Worm (Caenorhabditis elegans) whole organism, L4 larva: ENCODE results near the gene C26H9A.4.
A peak's percentile ranks its signal among the peaks of the same experiment; 100 is the strongest.

Source experiments
- F10B5.3 ChIP-seq: sonication (generic microtip); optimal IDR thresholded peaks from 2 replicates; lab custom pipeline; 2016; ENCODE audit warnings: mild to moderate bottlenecking, missing genetic modification characterization, missing compliant biosample characterization
- F37D6.2 ChIP-seq: sonication (generic microtip); optimal IDR thresholded peaks from 2 replicates; lab custom pipeline; 2016; ENCODE audit warnings: mild to moderate bottlenecking, missing genetic modification characterization, missing compliant biosample characterization
- F44E2.7 ChIP-seq: fragments of 200-800 bp; sonication (Bioruptor generic); IDR thresholded peaks from 2 replicates; pipeline ENCODE4 v2.1.2; 2022; ENCODE audit warnings: missing genetic modification characterization, missing compliant biosample characterization
- T20F7.1 ChIP-seq: fragments of 200-800 bp; sonication (Bioruptor generic); optimal IDR thresholded peaks from 2 replicates; lab custom pipeline; 2018; ENCODE audit warnings: mild to moderate bottlenecking, missing genetic modification characterization, missing compliant biosample characterization
- Y48G9A.11 ChIP-seq: fragments of 200-800 bp; sonication (Bioruptor generic); IDR thresholded peaks from 2 replicates; pipeline ENCODE4 v1.3.6; 2022; ENCODE audit warnings: missing genetic modification reagents, missing genetic modification characterization, missing compliant biosample characterization
- ZK546.5 ChIP-seq, 2 experiments: sonication (generic microtip); optimal IDR thresholded peaks; 2 replicates each; lab custom pipeline; 2017; ENCODE audit warnings: missing biosample characterization in 2 of 2, missing genetic modification characterization in 2 of 2
- aha-1 ChIP-seq: fragments of 150-350 bp; peaks from one replicate; lab custom pipeline; 2014; ENCODE audit warnings: missing biosample characterization, missing genetic modification characterization
- aly-2 ChIP-seq: sonication (generic microtip); optimal IDR thresholded peaks from 2 replicates; lab custom pipeline; 2018; ENCODE audit warnings: missing biosample characterization, missing genetic modification characterization
- ceh-20 ChIP-seq: fragments of 200-800 bp; sonication (Bioruptor generic); IDR thresholded peaks from 2 replicates; pipeline ENCODE4 v1.3.6; 2022; ENCODE audit warnings: missing genetic modification reagents, missing genetic modification characterization, missing compliant biosample characterization
- ceh-82 ChIP-seq: sonication (generic microtip); optimal IDR thresholded peaks from 2 replicates; lab custom pipeline; 2017; ENCODE audit warnings: missing biosample characterization, missing genetic modification characterization
- daf-12 ChIP-seq: fragments of 150-350 bp; optimal IDR thresholded peaks from 2 replicates; lab custom pipeline; 2014; ENCODE audit warnings: missing biosample characterization, missing genetic modification reagents, missing genetic modification characterization
- daf-16 ChIP-seq, 3 experiments: sonication (generic microtip); optimal IDR thresholded peaks; 2 replicates each; lab custom pipeline; 2016 to 2017; ENCODE audit warnings: missing genetic modification characterization in 3 of 3, missing genetic modification reagents in 3 of 3, mild to moderate bottlenecking in 2 of 3, missing compliant biosample characterization in 2 of 3, missing biosample characterization in 1 of 3, moderate library complexity in 1 of 3
- dmd-8 ChIP-seq: fragments of 200-800 bp; sonication (Bioruptor generic); IDR thresholded peaks from 2 replicates; pipeline ENCODE4 v1.3.6; 2022; ENCODE audit warnings: missing genetic modification characterization, missing compliant biosample characterization
- dpl-1 ChIP-seq: fragments of 150-350 bp; optimal IDR thresholded peaks from 2 replicates; lab custom pipeline; 2014; ENCODE audit warnings: missing biosample characterization, missing genetic modification reagents, missing genetic modification characterization
- duxl-1 ChIP-seq: sonication (generic microtip); optimal IDR thresholded peaks from 2 replicates; lab custom pipeline; 2016; ENCODE audit warnings: mild to moderate bottlenecking, missing genetic modification characterization, moderate library complexity, missing compliant biosample characterization; ENCODE audit not compliant: poor library complexity
- egl-27 ChIP-seq: sonication (generic microtip); optimal IDR thresholded peaks from 3 replicates; lab custom pipeline; 2017; ENCODE audit warnings: missing biosample characterization, missing genetic modification reagents, missing genetic modification characterization
- egl-43 ChIP-seq: fragments of 200-800 bp; sonication (Bioruptor generic); IDR thresholded peaks from 2 replicates; pipeline ENCODE4 v1.3.6; 2022; ENCODE audit warnings: missing genetic modification reagents, missing genetic modification characterization, missing compliant biosample characterization
- fos-1 ChIP-seq: fragments of 150-350 bp; optimal IDR thresholded peaks from 2 replicates; lab custom pipeline; 2014; ENCODE audit warnings: missing biosample characterization, missing genetic modification characterization
- hif-1 ChIP-seq, 2 experiments: sonication (generic microtip); optimal IDR thresholded peaks; 2 replicates each; lab custom pipeline; 2016 to 2017; ENCODE audit warnings: missing compliant biosample characterization in 2 of 2, missing genetic modification characterization in 2 of 2, missing genetic modification reagents in 2 of 2, missing genotype in 2 of 2, mild to moderate bottlenecking in 1 of 2
- hlh-11 ChIP-seq: fragments of 200-800 bp; sonication (Bioruptor generic); optimal IDR thresholded peaks from 2 replicates; lab custom pipeline; 2018; ENCODE audit warnings: mild to moderate bottlenecking, missing genetic modification characterization, missing compliant biosample characterization
- lin-1 ChIP-seq: fragments of 200-800 bp; sonication (Bioruptor generic); IDR thresholded peaks from 2 replicates; pipeline ENCODE4 v1.3.6; 2022; ENCODE audit warnings: missing genetic modification reagents, missing genetic modification characterization, missing compliant biosample characterization
- lin-13 ChIP-seq: fragments of 150-350 bp; optimal IDR thresholded peaks from 2 replicates; lab custom pipeline; 2014; ENCODE audit warnings: missing biosample characterization, missing genetic modification reagents, missing genetic modification characterization
- lin-38 ChIP-seq: fragments of 200-800 bp; sonication (Bioruptor generic); IDR thresholded peaks from 2 replicates; pipeline ENCODE4 v1.3.6; 2022; ENCODE audit warnings: missing genetic modification reagents, missing genetic modification characterization, missing compliant biosample characterization
- lin-39 ChIP-seq: fragments of 150-350 bp; optimal IDR thresholded peaks from 2 replicates; lab custom pipeline; 2014; ENCODE audit warnings: missing biosample characterization, missing genetic modification reagents, missing genetic modification characterization
- lir-3 ChIP-seq: sonication (generic microtip); optimal IDR thresholded peaks from 2 replicates; lab custom pipeline; 2016; ENCODE audit warnings: mild to moderate bottlenecking, missing genetic modification characterization, missing compliant biosample characterization
- madf-5 ChIP-seq, 2 experiments: fragments of 200-800 bp; sonication (Bioruptor generic); IDR thresholded peaks; 2 replicates each; pipeline ENCODE4 v1.3.6; 2022; ENCODE audit warnings: missing compliant biosample characterization in 2 of 2, missing genetic modification characterization in 2 of 2
- mdl-1 ChIP-seq, 2 experiments: fragments of 150-350 bp in 1 of 2; sonication (generic microtip) in 1 of 2; optimal IDR thresholded peaks; 2 replicates each; lab custom pipeline; 2014 to 2017; ENCODE audit warnings: missing biosample characterization in 2 of 2, missing genetic modification characterization in 2 of 2
- mdt-29 ChIP-seq: fragments of 200-800 bp; sonication (Bioruptor generic); IDR thresholded peaks from 2 replicates; pipeline ENCODE4 v1.3.6; 2022; ENCODE audit warnings: missing genetic modification reagents, missing genetic modification characterization, missing compliant biosample characterization
- mes-2 ChIP-seq: sonication (generic microtip); optimal IDR thresholded peaks from 2 replicates; lab custom pipeline; 2016; ENCODE audit warnings: missing genotype, mild to moderate bottlenecking, missing genetic modification characterization, missing compliant biosample characterization; ENCODE audit not compliant: poor library complexity, severe bottlenecking
- nhr-102 ChIP-seq: sonication (generic microtip); optimal IDR thresholded peaks from 2 replicates; lab custom pipeline; 2016; ENCODE audit warnings: mild to moderate bottlenecking, missing genetic modification characterization, moderate library complexity, missing compliant biosample characterization
- nhr-11 ChIP-seq: fragments of 150-350 bp; optimal IDR thresholded peaks from 2 replicates; lab custom pipeline; 2014; ENCODE audit warnings: missing biosample characterization, missing genetic modification characterization
- nhr-28 ChIP-seq: fragments of 150-350 bp; optimal IDR thresholded peaks from 2 replicates; lab custom pipeline; 2014; ENCODE audit warnings: missing biosample characterization, missing genetic modification characterization
- nhr-6 ChIP-seq: fragments of 150-350 bp; optimal IDR thresholded peaks from 2 replicates; lab custom pipeline; 2014; ENCODE audit warnings: missing biosample characterization, missing genetic modification characterization
- nhr-76 ChIP-seq: fragments of 150-350 bp; optimal IDR thresholded peaks from 2 replicates; lab custom pipeline; 2014; ENCODE audit warnings: missing biosample characterization, missing genetic modification characterization
- nhr-77 ChIP-seq: fragments of 150-350 bp; optimal IDR thresholded peaks from 2 replicates; lab custom pipeline; 2014; ENCODE audit warnings: missing biosample characterization, missing genetic modification characterization
- php-3 ChIP-seq: fragments of 200-800 bp; sonication (Bioruptor generic); IDR thresholded peaks from 2 replicates; pipeline ENCODE4 v1.3.6; 2022; ENCODE audit warnings: missing genetic modification reagents, missing genetic modification characterization, missing compliant biosample characterization
- saeg-2 ChIP-seq: fragments of 200-800 bp; sonication (Bioruptor generic); IDR thresholded peaks from 2 replicates; pipeline ENCODE4 v1.3.6; 2022; ENCODE audit warnings: missing genetic modification reagents, missing genetic modification characterization, missing compliant biosample characterization
- sdz-12 ChIP-seq: fragments of 200-800 bp; sonication (Bioruptor generic); optimal IDR thresholded peaks from 2 replicates; lab custom pipeline; 2018; ENCODE audit warnings: mild to moderate bottlenecking, missing genetic modification characterization, missing compliant biosample characterization
- set-16 ChIP-seq: fragments of 200-800 bp; sonication (Bioruptor generic); IDR thresholded peaks from 2 replicates; pipeline ENCODE4 v1.3.6; 2022; ENCODE audit warnings: missing genetic modification reagents, missing genetic modification characterization, missing compliant biosample characterization
- spr-3 ChIP-seq: fragments of 200-800 bp; sonication (Bioruptor generic); optimal IDR thresholded peaks from 2 replicates; lab custom pipeline; 2018; ENCODE audit warnings: mild to moderate bottlenecking, missing genetic modification characterization, missing compliant biosample characterization
- tag-97 ChIP-seq: fragments of 200-800 bp; sonication (Bioruptor generic); IDR thresholded peaks from 2 replicates; pipeline ENCODE4 v1.3.6; 2022; ENCODE audit warnings: missing genetic modification characterization, missing compliant biosample characterization
- unc-62 ChIP-seq, 3 experiments: fragments of 150-350 bp in 1 of 3; sonication (generic microtip); optimal IDR thresholded peaks in 2 of 3; peaks in 1 of 3; 1 replicate in 1 of 3; 2 replicates in 2 of 3; lab custom pipeline; 2014 to 2017; ENCODE audit warnings: missing biosample characterization in 3 of 3, missing genetic modification characterization in 3 of 3, missing genetic modification reagents in 3 of 3, missing genotype in 1 of 3
- zag-1 ChIP-seq: fragments of 150-350 bp; optimal IDR thresholded peaks from 2 replicates; lab custom pipeline; 2014; ENCODE audit warnings: missing biosample characterization, missing genetic modification characterization
- zip-11 ChIP-seq: fragments of 200-800 bp; sonication (Bioruptor generic); IDR thresholded peaks from 2 replicates; pipeline ENCODE4 v1.3.6; 2022; ENCODE audit warnings: missing genetic modification characterization, missing compliant biosample characterization
- ztf-11 ChIP-seq: fragments of 150-350 bp; optimal IDR thresholded peaks from 2 replicates; lab custom pipeline; 2014; ENCODE audit warnings: missing biosample characterization, missing genetic modification characterization
- ztf-7 ChIP-seq: fragments of 150-350 bp; optimal IDR thresholded peaks from 2 replicates; lab custom pipeline; 2014; ENCODE audit warnings: missing biosample characterization, missing genetic modification characterization

Gene C26H9A.4

DNA sequence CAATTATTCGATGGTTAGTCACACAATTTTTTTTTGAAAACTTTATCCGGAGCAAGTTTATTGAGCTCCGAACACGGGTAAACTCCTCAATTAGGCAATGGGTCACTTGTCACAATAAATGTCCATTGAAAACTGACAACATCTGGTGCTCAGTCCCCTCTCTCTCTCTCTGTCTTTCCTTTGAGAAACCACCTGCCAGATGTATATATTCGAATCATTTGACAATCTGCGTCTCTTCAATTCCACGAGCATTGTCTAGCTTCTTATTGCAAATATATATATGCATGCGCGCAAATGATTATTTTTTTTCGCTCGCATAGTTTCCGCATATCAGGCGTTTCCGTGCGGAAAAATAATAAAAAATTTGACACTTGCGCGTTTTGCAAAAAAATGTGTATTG lies 32.6 kb downstream of the C26H9A.4 start:
- TF ChIP-seq egl-27 (tag; lab: Kevin White, UChicago) (no peak), spr-3 (GFP tag; lab: Kevin White, UChicago) (no peak), dmd-8 (GFP tag; lab: Robert Waterston, UW) (no peak), nhr-11 (tag; lab: Kevin White, UChicago) (no peak), mdt-29 (GFP tag; lab: Robert Waterston, UW) (no peak), lin-39 (tag; lab: Kevin White, UChicago) (no peak), hif-1 (tag; optimal IDR thresholded peaks at IDR 0.05; lab: Kevin White, UChicago) (no peak), aha-1 (tag; lab: Kevin White, UChicago) (no peak), nhr-77 (no peak), saeg-2 (GFP tag; lab: Robert Waterston, UW) (no peak), F37D6.2 (no peak), ZK546.5 (tag; optimal IDR thresholded peaks at IDR 0.05; lab: Kevin White, UChicago) (no peak), nhr-102 (tag; lab: Kevin White, UChicago) (no peak), zip-11 (GFP tag; lab: Robert Waterston, UW) (no peak), lir-3 (tag; lab: Kevin White, UChicago) (no peak), ztf-11 (tag; lab: Kevin White, UChicago) (no peak), tag-97 (no peak), F10B5.3 (no peak)

DNA sequence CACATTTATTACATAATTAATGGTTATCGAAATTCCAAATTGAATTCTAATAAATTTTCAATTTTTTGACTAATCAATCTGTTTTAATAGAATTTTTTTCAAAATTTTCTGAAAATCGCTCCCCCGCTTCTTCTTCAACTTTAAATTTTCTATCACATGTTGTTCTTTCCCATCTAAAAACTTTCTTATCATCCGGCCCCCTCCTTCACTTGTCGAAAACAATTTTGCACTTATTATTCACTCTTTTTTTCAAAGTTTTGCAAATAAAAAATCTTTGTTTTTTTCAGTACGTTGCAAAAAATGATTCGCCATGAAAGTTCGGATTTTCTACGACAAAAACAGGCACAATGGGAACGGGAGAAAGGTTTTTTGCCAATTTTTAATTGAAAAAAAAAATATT lies 35.2 kb downstream of the C26H9A.4 start, which contains the start of gene T23B5.3:
TSS of gene T23B5.3 (plus strand) at position 301 of the 400 bp plus-strand sequence.
- TF ChIP-seq lin-38 (GFP tag; lab: Robert Waterston, UW) (no peak), lin-13 (GFP tag; lab: Kevin White, UChicago) (no peak), daf-16 (GFP tag; optimal IDR thresholded peaks at IDR 0.05; lab: Kevin White, UChicago) (no peak), daf-16 (tag; optimal IDR thresholded peaks at IDR 0.05; lab: Kevin White, UChicago) (peak; percentile 46)

DNA sequence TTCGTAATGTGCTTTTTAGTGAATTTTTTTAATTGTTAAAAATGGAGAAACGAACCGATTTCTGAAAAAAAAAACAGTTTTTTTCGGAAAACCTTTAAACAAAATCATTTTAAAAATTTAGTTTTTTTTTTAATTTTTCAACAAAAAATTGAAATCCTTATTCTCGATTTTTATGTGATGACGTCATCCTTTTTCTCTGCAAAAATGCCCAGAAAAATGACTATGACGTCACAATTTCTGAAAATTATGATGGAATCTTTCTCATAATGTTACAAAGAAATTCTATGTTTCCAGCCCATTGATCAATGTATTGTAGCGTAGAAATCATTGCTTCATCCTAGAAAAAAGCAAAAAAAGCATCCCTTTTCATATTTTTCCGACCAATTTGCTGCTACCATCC lies 36.1 kb downstream of the C26H9A.4 start:
- TF ChIP-seq hif-1 (tag; optimal IDR thresholded peaks at IDR 0.05; lab: Kevin White, UChicago) (no peak), ZK546.5 (tag; optimal IDR thresholded peaks at IDR 0.05; lab: Kevin White, UChicago) (no peak), zag-1 (tag; lab: Kevin White, UChicago) (no peak), nhr-76 (tag; lab: Kevin White, UChicago) (no peak), tag-97 (no peak), F44E2.7 (GFP tag; lab: Robert Waterston, UW) (no peak), ceh-82 (tag; lab: Kevin White, UChicago) (no peak), madf-5 (GFP tag; IDR thresholded peaks at IDR 0.05; lab: Robert Waterston, UW) (no peak), zip-11 (GFP tag; lab: Robert Waterston, UW) (no peak), nhr-6 (no peak), mes-2 (tag; lab: Kevin White, UChicago) (no peak), F10B5.3 (no peak), ceh-20 (GFP tag; lab: Robert Waterston, UW) (no peak), aly-2 (tag; lab: Kevin White, UChicago) (no peak), T20F7.1 (no peak), set-16 (GFP tag; lab: Robert Waterston, UW) (no peak)
- TF ChIP-seq, all 104 proteins: peak for 0

DNA sequence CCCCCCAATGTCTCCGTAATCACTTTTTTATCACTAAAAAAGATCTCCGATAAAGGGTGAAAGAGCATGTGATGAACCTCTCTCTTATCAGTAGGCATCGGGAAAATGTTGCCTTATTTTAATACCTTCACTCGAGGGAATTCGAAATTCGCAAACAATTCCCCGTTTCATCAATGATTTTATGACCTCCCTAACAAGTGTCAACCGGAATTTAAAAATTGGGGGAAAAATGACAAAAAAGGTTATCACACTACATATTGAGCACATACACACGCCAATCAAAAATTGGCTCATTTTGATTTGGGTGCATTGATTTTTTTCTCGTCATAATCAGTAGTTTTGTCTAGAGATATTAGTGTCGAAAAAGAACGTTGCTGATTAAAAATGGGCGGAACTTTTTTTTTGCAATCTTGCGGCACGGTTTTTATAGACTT lies 36.5 kb downstream of the C26H9A.4 start:
- no peak for TF ChIP-seq dpl-1 (GFP tag; lab: Kevin White, UChicago)
- TF ChIP-seq php-3 (GFP tag; lab: Robert Waterston, UW), result peak; percentile 90
- TF ChIP-seq nhr-28, result peak; percentile 88
- peak in 1 of 2 experiments; percentile 57 for TF ChIP-seq daf-16 (GFP tag; optimal IDR thresholded peaks at IDR 0.05; lab: Kevin White, UChicago)
- peak; percentile 73 for TF ChIP-seq daf-16 (tag; optimal IDR thresholded peaks at IDR 0.05; lab: Kevin White, UChicago)
- no peak for TF ChIP-seq egl-43 (GFP tag; lab: Robert Waterston, UW)
- TF ChIP-seq hlh-11 (tag; lab: Kevin White, UChicago), result peak; percentile 88
- TF ChIP-seq T20F7.1, result peak; percentile 78
- no peak for TF ChIP-seq Y48G9A.11
- TF ChIP-seq zag-1 (tag; lab: Kevin White, UChicago), result no peak
- no peak for TF ChIP-seq ztf-7
- peak; percentile 81 for TF ChIP-seq lin-1
- TF ChIP-seq fos-1 (tag; lab: Kevin White, UChicago), result no peak
- no peak for TF ChIP-seq duxl-1 (tag; lab: Kevin White, UChicago)
- no peak for TF ChIP-seq aha-1 (tag; lab: Kevin White, UChicago)
- peak in 1 of 2 experiments; percentile 50 for TF ChIP-seq mdl-1 (tag; optimal IDR thresholded peaks at IDR 0.05; lab: Kevin White, UChicago)
- no peak for TF ChIP-seq sdz-12
- no peak for TF ChIP-seq set-16 (GFP tag; lab: Robert Waterston, UW)
- TF ChIP-seq daf-12 (tag; lab: Kevin White, UChicago), result no peak
- TF ChIP-seq unc-62 (GFP tag; optimal IDR thresholded peaks at IDR 0.05 in 1 of 2; lab: Kevin White, UChicago), result peak in 1 of 2 experiments; percentile 5
- no peak for TF ChIP-seq unc-62 (tag; optimal IDR thresholded peaks at IDR 0.05; lab: Kevin White, UChicago)
